Fruit fly (Drosophila melanogaster) S2 (cell line): ENCODE measurements around the gene CG42523.

Source experiments
- CG8478 ChIP-seq: fragments of >200 bp; optimal IDR thresholded peaks from 2 replicates; lab custom pipeline; 2018
- CTCF ChIP-seq, 2 experiments: fragments of >200 bp; optimal IDR thresholded peaks; 2 replicates each; lab custom pipeline; 2018

DNA sequence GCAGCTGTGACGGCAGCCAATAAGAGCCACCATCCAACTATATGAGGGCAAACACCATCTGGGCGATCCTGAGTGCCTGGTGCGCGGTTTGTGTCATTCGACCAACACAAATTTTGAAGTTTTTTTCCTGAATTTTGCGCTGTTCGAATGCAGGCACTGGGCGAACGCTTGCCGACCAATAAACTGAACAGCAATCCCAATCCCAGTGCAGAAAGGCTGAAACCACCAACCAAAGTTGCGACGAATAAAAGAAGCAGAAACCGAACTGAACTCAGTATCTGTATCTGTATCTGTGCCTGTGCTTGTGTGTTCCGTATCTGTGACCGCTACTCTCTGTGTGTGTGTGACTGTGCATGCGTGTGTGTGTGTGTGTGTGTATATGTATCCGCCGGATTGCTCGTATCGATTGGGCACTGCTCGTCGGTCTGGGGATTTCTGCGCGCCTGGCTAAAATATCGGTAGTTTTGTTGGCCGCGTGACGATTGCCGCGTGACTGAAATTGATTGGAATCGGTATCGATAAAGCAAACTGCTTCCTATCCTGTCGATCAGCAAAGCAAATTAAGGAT lies 48.9 kb downstream of the CG42523 start:
- TF ChIP-seq CG8478 (lab: Kevin White, UChicago) (no peak), CTCF (optimal IDR thresholded peaks at IDR 0.05; lab: Kevin White, UChicago) (no peak)
